Worm (Caenorhabditis elegans) whole organism, young adult: ENCODE results near the gene cpin-1.

Experiments used
- F37B4.10 ChIP-seq: fragments of 200-800 bp; sonication (Bioruptor generic); IDR thresholded peaks from 2 replicates; pipeline ENCODE4 v1.3.6; 2022; ENCODE audit warnings: missing genetic modification characterization, missing compliant biosample characterization
- T07F8.4 ChIP-seq: sonication (generic microtip); optimal IDR thresholded peaks from 2 replicates; lab custom pipeline; 2016; ENCODE audit warnings: mild to moderate bottlenecking, missing genetic modification characterization, moderate library complexity, missing compliant biosample characterization
- egl-18 ChIP-seq: fragments of 200-800 bp; sonication (Bioruptor generic); IDR thresholded peaks from 2 replicates; pipeline ENCODE4 v1.3.6; 2022; ENCODE audit warnings: missing genetic modification reagents, missing genetic modification characterization, missing compliant biosample characterization
- fkh-3 ChIP-seq: sonication (generic microtip); optimal IDR thresholded peaks from 2 replicates; lab custom pipeline; 2016; ENCODE audit warnings: mild to moderate bottlenecking, missing genetic modification characterization, missing compliant biosample characterization
- hlh-26 ChIP-seq: fragments of 200-800 bp; sonication (Bioruptor generic); conservative IDR thresholded peaks from 2 replicates; pipeline ENCODE4 v1.3.6; 2022; ENCODE audit warnings: missing genetic modification reagents, missing genetic modification characterization, missing compliant biosample characterization
- lin-54 ChIP-seq: fragments of 200-800 bp; sonication (Bioruptor generic); optimal IDR thresholded peaks from 2 replicates; lab custom pipeline; 2018; ENCODE audit warnings: mild to moderate bottlenecking, missing genetic modification characterization, missing compliant biosample characterization
- lsy-27 ChIP-seq: sonication (generic microtip); optimal IDR thresholded peaks from 2 replicates; lab custom pipeline; 2017; ENCODE audit warnings: missing genetic modification characterization, mild to moderate bottlenecking, missing compliant biosample characterization, antibody characterized with exemption, missing genotype, borderline replicate concordance; ENCODE audit not compliant: insufficient read depth
- unc-130 ChIP-seq: sonication (generic microtip); optimal IDR thresholded peaks from 2 replicates; lab custom pipeline; 2016; ENCODE audit warnings: missing genetic modification reagents, missing genetic modification characterization, missing compliant biosample characterization

- TF ChIP-seq fkh-3 (tag; lab: Kevin White, UChicago) = no peak
- TF ChIP-seq unc-130 (GFP tag; lab: Kevin White, UChicago) = no peak
- TF ChIP-seq lin-54 = no peak
- TF ChIP-seq F37B4.10 (GFP tag; lab: Robert Waterston, UW) = no peak
- TF ChIP-seq hlh-26 = no peak
- no peak for TF ChIP-seq T07F8.4 (tag; lab: Kevin White, UChicago)
- TF ChIP-seq lsy-27 (tag; lab: Kevin White, UChicago) = no peak
- no peak for TF ChIP-seq egl-18 (GFP tag; lab: Robert Waterston, UW)
Measured at ce11 chrIV:9490320-9490719, 39.8 kb downstream of the cpin-1 start, which contains the start of gene sru-6.
